Fruit fly (Drosophila melanogaster): ENCODE data around the gene CG31680.

dm6 chr2L:20648612-20649011 lies 8.7 kb downstream of the CG31680 start, which contains the start of gene CG18810:
- no peak for TF ChIP-seq pan (optimal IDR thresholded peaks at IDR 0.05)
- TF ChIP-seq EcR (GFP tag; optimal IDR thresholded peaks at IDR 0.05) = no peak
- TF ChIP-seq psq (optimal IDR thresholded peaks at IDR 0.05) = no peak

Data from whole organism.